Comparison of ENCODE assay signal across 5 worm cellular contexts in the genomic region with DNA sequence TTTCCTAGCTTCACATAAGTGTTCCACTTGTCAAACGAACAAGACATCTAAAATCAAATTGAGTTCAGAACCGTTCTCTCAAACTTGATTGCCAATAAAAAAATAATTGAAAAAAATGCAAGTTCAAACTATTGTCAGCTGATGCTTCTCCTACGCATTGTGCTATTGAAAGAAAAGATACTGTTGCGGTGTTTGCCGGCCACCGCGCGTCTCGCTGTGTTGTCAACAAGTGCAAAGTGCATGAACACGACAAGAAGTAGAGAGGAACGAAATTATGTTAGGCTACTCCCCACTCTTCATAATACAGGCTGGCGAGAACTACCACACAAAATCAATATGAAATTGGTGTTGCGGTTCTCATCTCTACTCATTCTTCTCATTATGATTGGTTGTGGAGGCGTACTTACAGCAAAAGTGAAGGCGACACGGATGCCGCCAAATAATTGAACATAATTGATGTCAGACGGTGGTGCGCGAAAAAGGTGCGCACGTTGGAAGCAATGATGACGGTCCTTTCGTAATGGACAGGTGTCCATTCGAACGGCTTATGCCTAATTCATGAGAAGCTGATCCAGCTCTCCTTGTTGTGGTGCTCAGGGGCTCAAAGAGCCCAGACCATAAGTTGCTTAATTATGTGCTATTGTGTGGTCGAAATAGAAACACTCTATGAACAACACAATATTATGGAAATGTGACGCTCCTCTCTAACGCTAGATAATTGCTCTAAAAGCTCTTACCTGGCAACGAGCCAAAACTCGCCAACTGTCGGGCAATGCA.
TF ChIP-seq lines count a peak whose summit lies in the region.

No protein-coding gene starts in this region.

TF ChIP-seq in whole organism, L3 larva, 47 proteins besides CTCF, POLR2A, EP300 and RAD21:
- TF ChIP-seq pha-4 (tag; optimal IDR thresholded peaks at IDR 0.05; lab: Kevin White, UChicago) (peak; percentile 68), lin-15B (tag; optimal IDR thresholded peaks at IDR 0.05; lab: Kevin White, UChicago) (no peak)

TF ChIP-seq in whole organism, L4 larva, 104 proteins besides CTCF, POLR2A, EP300 and RAD21:
- TF ChIP-seq F49E8.2 (tag; optimal IDR thresholded peaks at IDR 0.05; lab: Kevin White, UChicago; ENCODE audit: borderline replicate concordance) (no peak), lsy-2 (tag; optimal IDR thresholded peaks at IDR 0.05; lab: Kevin White, UChicago) (no peak), ctbp-1 (GFP tag; IDR thresholded peaks at IDR 0.05; lab: Robert Waterston, UW) (no peak), pha-4 (GFP tag; IDR thresholded peaks at IDR 0.05; lab: Robert Waterston, UW) (no peak), pha-4 (tag; optimal IDR thresholded peaks at IDR 0.05; lab: Kevin White, UChicago) (no peak), unc-62 (GFP tag; optimal IDR thresholded peaks at IDR 0.05 in 1 of 2; lab: Kevin White, UChicago) (peak in 1 of 2 experiments; percentile 89), unc-62 (tag; optimal IDR thresholded peaks at IDR 0.05; lab: Kevin White, UChicago) (no peak), set-16 (GFP tag; IDR thresholded peaks at IDR 0.05; lab: Robert Waterston, UW) (no peak), lin-39 (tag; optimal IDR thresholded peaks at IDR 0.05; lab: Kevin White, UChicago) (no peak), jun-1 (tag; optimal IDR thresholded peaks at IDR 0.05; lab: Kevin White, UChicago) (no peak), F26F4.8 (GFP tag; conservative IDR thresholded peaks at IDR 0.05; lab: Robert Waterston, UW) (0 out of 2 replicates have a peak, but pooled peaks have one; percentile 9), daf-16 (GFP tag; optimal IDR thresholded peaks at IDR 0.05; lab: Kevin White, UChicago) (no peak), daf-16 (tag; optimal IDR thresholded peaks at IDR 0.05; lab: Kevin White, UChicago) (peak; percentile 71)

TF ChIP-seq in whole organism, late embryonic, 69 proteins besides CTCF, POLR2A, EP300 and RAD21:
- peak; percentile 10; the same call in 1 of the 2 replicates for TF ChIP-seq ceh-45 (GFP tag; IDR thresholded peaks at IDR 0.05; lab: Robert Waterston, UW)
- peak; percentile 62 for TF ChIP-seq ceh-31 (tag; optimal IDR thresholded peaks at IDR 0.05; lab: Kevin White, UChicago)
- TF ChIP-seq ceh-14 (tag; optimal IDR thresholded peaks at IDR 0.05; lab: Kevin White, UChicago) = no peak
- TF ChIP-seq ref-2 (tag; optimal IDR thresholded peaks at IDR 0.05; lab: Kevin White, UChicago) = peak; percentile 37
- no peak for TF ChIP-seq pax-1 (tag; optimal IDR thresholded peaks at IDR 0.05; lab: Kevin White, UChicago)
- TF ChIP-seq sox-2 (GFP tag; IDR thresholded peaks at IDR 0.05; lab: Robert Waterston, UW) = peak; percentile 52
- no peak for TF ChIP-seq hlh-15 (tag; optimal IDR thresholded peaks at IDR 0.05; lab: Kevin White, UChicago)

TF ChIP-seq in whole organism, midembryonic, 9 proteins besides CTCF, POLR2A, EP300 and RAD21:
- TF ChIP-seq med-1 (GFP tag; optimal IDR thresholded peaks at IDR 0.05; lab: Kevin White, UChicago; ENCODE audit: insufficient read depth) = no peak
- TF ChIP-seq ztf-29 (GFP tag; IDR thresholded peaks at IDR 0.05; lab: Robert Waterston, UW) = peak; percentile 67; the same call in 1 of the 2 replicates
- TF ChIP-seq tab-1 (GFP tag; IDR thresholded peaks at IDR 0.05; lab: Robert Waterston, UW) = 0 out of 2 replicates have a peak, but pooled peaks have one; percentile 4
- TF ChIP-seq flt-1 (GFP tag; IDR thresholded peaks at IDR 0.05; lab: Robert Waterston, UW) = no peak
- no peak for TF ChIP-seq ref-1 (GFP tag; conservative IDR thresholded peaks at IDR 0.05; lab: Robert Waterston, UW)
- TF ChIP-seq ztf-23 (GFP tag; IDR thresholded peaks at IDR 0.05; lab: Robert Waterston, UW) = no peak
TF ChIP-seq in whole organism, midembryonic: peak in this region for 2.

TF ChIP-seq in whole organism, mixed stage, embryonic, 35 proteins besides CTCF, POLR2A, EP300 and RAD21:
- TF ChIP-seq elt-1 (tag; optimal IDR thresholded peaks at IDR 0.05; lab: Kevin White, UChicago; ENCODE audit: borderline replicate concordance, insufficient read depth) = no peak
- TF ChIP-seq hlh-1 (tag; optimal IDR thresholded peaks at IDR 0.05; lab: Kevin White, UChicago) = peak; percentile 2
- no peak for TF ChIP-seq M03D4.4 (tag; optimal IDR thresholded peaks at IDR 0.05; lab: Kevin White, UChicago)
- TF ChIP-seq mls-2 (tag; optimal IDR thresholded peaks at IDR 0.05; lab: Kevin White, UChicago) = peak; percentile 71
- peak; percentile 18 for TF ChIP-seq ces-1 (GFP tag; optimal IDR thresholded peaks at IDR 0.05; lab: Kevin White, UChicago)
- peak; percentile 47 for TF ChIP-seq ham-2 (GFP tag; optimal IDR thresholded peaks at IDR 0.05; lab: Kevin White, UChicago)
- no peak for TF ChIP-seq nhr-2 (tag; optimal IDR thresholded peaks at IDR 0.05; lab: Kevin White, UChicago)
- TF ChIP-seq pha-4 (tag; optimal IDR thresholded peaks at IDR 0.05; lab: Kevin White, UChicago) = peak; percentile 59
- TF ChIP-seq ceh-43 (GFP tag; optimal IDR thresholded peaks at IDR 0.05; lab: Kevin White, UChicago) = peak; percentile 72
- no peak for TF ChIP-seq blmp-1 (tag; optimal IDR thresholded peaks at IDR 0.05; lab: Kevin White, UChicago)
- TF ChIP-seq ztf-11 (tag; optimal IDR thresholded peaks at IDR 0.05; lab: Kevin White, UChicago) = no peak
